Fruit fly (Drosophila melanogaster) whole organism, embryonic: ENCODE measurements around the gene CG17633.

ENCODE experiments used
- ATbp ChIP-seq: fragments of 200-800 bp; sonication (Bioruptor generic); optimal IDR thresholded peaks from 2 replicates; lab custom pipeline; 2017; ENCODE audit warnings: missing biosample characterization, mild to moderate bottlenecking, missing genetic modification characterization, missing genetic modification reagents
- Adf1 ChIP-seq: fragments of 200-800 bp; sonication (Bioruptor generic); IDR thresholded peaks from 2 replicates; pipeline ENCODE4 v1.3.6; 2022; ENCODE audit warnings: missing biosample characterization, missing genetic modification characterization
- CG1024 ChIP-seq: fragments of 200-800 bp; sonication (Bioruptor generic); IDR thresholded peaks from 2 replicates; pipeline ENCODE4 v1.3.6; 2022; ENCODE audit warnings: missing biosample characterization, missing genetic modification characterization
- CG10462 ChIP-seq: fragments of 200-800 bp; sonication (Bioruptor generic); optimal IDR thresholded peaks from 2 replicates; lab custom pipeline; 2016; ENCODE audit warnings: missing biosample characterization, missing genetic modification characterization
- CG13287 ChIP-seq: fragments of 200-800 bp; sonication (Bioruptor generic); IDR thresholded peaks from 2 replicates; pipeline ENCODE4 v1.3.6; 2022; ENCODE audit warnings: missing biosample characterization, missing genetic modification characterization; ENCODE audit not compliant: partially characterized antibody
- CG17361 ChIP-seq: fragments of 200-800 bp; sonication (Bioruptor generic); IDR thresholded peaks from 3 replicates; pipeline ENCODE4 v1.3.6; 2022; ENCODE audit warnings: missing biosample characterization, missing genetic modification characterization
- CG18619 ChIP-seq: fragments of 200-800 bp; sonication (Bioruptor generic); optimal IDR thresholded peaks from 3 replicates; lab custom pipeline; 2017; ENCODE audit warnings: missing biosample characterization, mild to moderate bottlenecking, missing genetic modification characterization
- CG2712 ChIP-seq: fragments of 200-800 bp; optimal IDR thresholded peaks from 3 replicates; lab custom pipeline; 2019; ENCODE audit warnings: missing biosample characterization, mild to moderate bottlenecking, missing genetic modification characterization, moderate library complexity
- CG31365 ChIP-seq: fragments of 200-800 bp; sonication (Bioruptor generic); optimal IDR thresholded peaks from 2 replicates; lab custom pipeline; 2018; ENCODE audit warnings: missing biosample characterization, mild to moderate bottlenecking, missing genetic modification characterization
- CG6175 ChIP-seq: fragments of 200-800 bp; sonication (Bioruptor generic); IDR thresholded peaks from 3 replicates; pipeline ENCODE4 v1.3.6; 2022; ENCODE audit warnings: missing biosample characterization, missing genetic modification characterization
- CG7556 ChIP-seq: fragments of 200-800 bp; sonication (Bioruptor generic); optimal IDR thresholded peaks from 2 replicates; lab custom pipeline; 2017; ENCODE audit warnings: missing biosample characterization, mild to moderate bottlenecking, missing genetic modification characterization
- CG7839 ChIP-seq: fragments of 200-800 bp; sonication (Bioruptor generic); optimal IDR thresholded peaks from 3 replicates; lab custom pipeline; 2018; ENCODE audit warnings: missing biosample characterization, mild to moderate bottlenecking, missing genetic modification characterization, moderate library complexity
- CG8089 ChIP-seq: fragments of 200-800 bp; sonication (Bioruptor generic); optimal IDR thresholded peaks from 3 replicates; lab custom pipeline; 2016; ENCODE audit warnings: missing biosample characterization, missing genetic modification characterization
- CG8290 ChIP-seq, 3 experiments: fragments of 200-800 bp; sonication (Bioruptor generic); optimal IDR thresholded peaks; 2 replicates each; lab custom pipeline; 2016 to 2019; ENCODE audit warnings: missing biosample characterization in 3 of 3, missing genetic modification characterization in 3 of 3, mild to moderate bottlenecking in 2 of 3, moderate library complexity in 1 of 3
- CG8478 ChIP-seq: fragments of >200 bp; optimal IDR thresholded peaks from 2 replicates; lab custom pipeline; 2018
- CG8944 ChIP-seq: fragments of 200-800 bp; sonication (Bioruptor generic); optimal IDR thresholded peaks from 3 replicates; lab custom pipeline; 2016; ENCODE audit warnings: missing biosample characterization, missing genetic modification characterization
- CG9797 ChIP-seq: fragments of 200-800 bp; sonication (Bioruptor generic); optimal IDR thresholded peaks from 3 replicates; lab custom pipeline; 2018; ENCODE audit warnings: missing biosample characterization, mild to moderate bottlenecking, missing genetic modification characterization
- CG9876 ChIP-seq: fragments of 200-800 bp; sonication (Bioruptor generic); optimal IDR thresholded peaks from 2 replicates; lab custom pipeline; 2016; ENCODE audit warnings: missing biosample characterization, missing genetic modification characterization
- CTCF ChIP-seq: fragments of 200-800 bp; sonication (Bioruptor generic); optimal IDR thresholded peaks from 2 replicates; lab custom pipeline; 2017; ENCODE audit warnings: missing biosample characterization, mild to moderate bottlenecking, missing genetic modification characterization, moderate library complexity
- CkIIα-i1 ChIP-seq: fragments of 200-800 bp; sonication (Bioruptor generic); IDR thresholded peaks from 2 replicates; pipeline ENCODE4 v1.3.6; 2022; ENCODE audit warnings: missing biosample characterization, missing genetic modification characterization
- D ChIP-seq, 2 experiments: fragments of 200-800 bp in 1 of 2; fragments of >200 bp in 1 of 2; sonication (Bioruptor generic) in 1 of 2; optimal IDR thresholded peaks; 2 replicates in 1 of 2; 3 replicates in 1 of 2; lab custom pipeline; 2017; ENCODE audit warnings: mild to moderate bottlenecking in 1 of 2, missing biosample characterization in 1 of 2, missing genetic modification characterization in 1 of 2, missing genetic modification reagents in 1 of 2
- D19A ChIP-seq: fragments of 200-800 bp; optimal IDR thresholded peaks from 3 replicates; lab custom pipeline; 2019; ENCODE audit warnings: missing biosample characterization, mild to moderate bottlenecking, missing genetic modification characterization, moderate library complexity
- Dbx ChIP-seq: fragments of 200-800 bp; sonication (Bioruptor generic); IDR thresholded peaks from 3 replicates; pipeline ENCODE4 v1.3.6; 2022; ENCODE audit warnings: missing biosample characterization, missing genetic modification characterization
- Drgx ChIP-seq: fragments of 200-800 bp; sonication (Bioruptor generic); IDR thresholded peaks from 2 replicates; pipeline ENCODE4 v1.3.6; 2022; ENCODE audit warnings: missing biosample characterization, missing genetic modification characterization
- Gsc ChIP-seq: fragments of 200-800 bp; sonication (Bioruptor generic); IDR thresholded peaks from 2 replicates; pipeline ENCODE4 v1.3.6; 2022; ENCODE audit warnings: missing biosample characterization, missing genetic modification characterization
- H15 ChIP-seq: fragments of 200-800 bp; sonication (Bioruptor generic); IDR thresholded peaks from 3 replicates; pipeline ENCODE4 v1.3.6; 2022; ENCODE audit warnings: missing biosample characterization, missing genetic modification characterization
- Lim3 ChIP-seq: fragments of 200-800 bp; sonication (Bioruptor generic); IDR thresholded peaks from 2 replicates; pipeline ENCODE4 v1.3.6; 2022; ENCODE audit warnings: missing biosample characterization, missing genetic modification characterization
- Med ChIP-seq: fragments of 200-800 bp; sonication (Bioruptor generic); peaks from one replicate; lab custom pipeline; 2016; ENCODE audit warnings: missing biosample characterization, missing genetic modification characterization, mild to moderate bottlenecking, inconsistent platforms, moderate library complexity
- Myb ChIP-seq: fragments of 200-800 bp; sonication (Bioruptor generic); optimal IDR thresholded peaks from 2 replicates; lab custom pipeline; 2016; ENCODE audit warnings: missing biosample characterization, missing genetic modification characterization
- NK7.1 ChIP-seq: fragments of 200-800 bp; sonication (Bioruptor generic); optimal IDR thresholded peaks from 3 replicates; lab custom pipeline; 2016; ENCODE audit warnings: missing biosample characterization, missing genetic modification characterization
- PHDP ChIP-seq: fragments of 200-800 bp; sonication (Bioruptor generic); optimal IDR thresholded peaks from 3 replicates; lab custom pipeline; 2018; ENCODE audit warnings: missing biosample characterization, mild to moderate bottlenecking, missing genetic modification characterization, moderate library complexity
- Rfx ChIP-seq: fragments of 200-800 bp; sonication (Bioruptor generic); IDR thresholded peaks from 2 replicates; pipeline ENCODE4 v1.3.6; 2022; ENCODE audit warnings: missing biosample characterization, missing genetic modification characterization
- Sin3A ChIP-seq: fragments of >200 bp; optimal IDR thresholded peaks from 2 replicates; lab custom pipeline; 2018
- Sox102F ChIP-seq: fragments of 200-800 bp; sonication (Bioruptor generic); optimal IDR thresholded peaks from 2 replicates; lab custom pipeline; 2018; ENCODE audit warnings: missing biosample characterization, mild to moderate bottlenecking, missing genetic modification characterization, moderate library complexity
- ac ChIP-seq: fragments of 200-800 bp; sonication (Bioruptor generic); optimal IDR thresholded peaks from 3 replicates; lab custom pipeline; 2017; ENCODE audit warnings: missing biosample characterization, mild to moderate bottlenecking, missing genetic modification characterization
- br ChIP-seq: fragments of >200 bp; optimal IDR thresholded peaks from 2 replicates; lab custom pipeline; 2017
- chm ChIP-seq: fragments of 200-800 bp; sonication (Bioruptor generic); IDR thresholded peaks from 2 replicates; pipeline ENCODE4 v1.3.6; 2022; ENCODE audit warnings: missing biosample characterization, missing genetic modification characterization
- danr ChIP-seq: fragments of 200-800 bp; sonication (Bioruptor generic); IDR thresholded peaks from 2 replicates; pipeline ENCODE4 v1.3.6; 2022; ENCODE audit warnings: missing biosample characterization, missing genetic modification characterization
- dpn ChIP-seq, 2 experiments: fragments of 200-800 bp; sonication (Bioruptor generic); optimal IDR thresholded peaks; 3 replicates each; lab custom pipeline; 2016; ENCODE audit warnings: missing biosample characterization in 2 of 2, missing genetic modification characterization in 2 of 2
- eve ChIP-seq, 2 experiments: fragments of >200 bp; optimal IDR thresholded peaks; 2 replicates each; lab custom pipeline; 2017; ENCODE audit warnings: missing biosample characterization in 2 of 2, missing genetic modification characterization in 2 of 2
- ewg ChIP-seq: fragments of 200-800 bp; sonication (Bioruptor generic); optimal IDR thresholded peaks from 3 replicates; lab custom pipeline; 2017; ENCODE audit warnings: mild to moderate bottlenecking, missing biosample characterization, missing genetic modification reagents, missing genetic modification characterization
- exex ChIP-seq: fragments of 200-800 bp; sonication (Bioruptor generic); optimal IDR thresholded peaks from 4 replicates; lab custom pipeline; 2018; ENCODE audit warnings: missing biosample characterization, mild to moderate bottlenecking, missing genetic modification characterization, moderate library complexity
- fu2 ChIP-seq: fragments of 200-800 bp; sonication (Bioruptor generic); optimal IDR thresholded peaks from 2 replicates; lab custom pipeline; 2016; ENCODE audit warnings: missing biosample characterization, missing genetic modification characterization
- gce ChIP-seq: fragments of 200-800 bp; sonication (Bioruptor generic); IDR thresholded peaks from 3 replicates; pipeline ENCODE4 v1.3.6; 2022; ENCODE audit warnings: missing biosample characterization, missing genetic modification characterization
- gsb-n ChIP-seq: fragments of 200-800 bp; sonication (Bioruptor generic); optimal IDR thresholded peaks from 3 replicates; lab custom pipeline; 2018; ENCODE audit warnings: missing biosample characterization, mild to moderate bottlenecking, missing genetic modification characterization
- hbn ChIP-seq: fragments of 200-800 bp; sonication (Bioruptor generic); IDR thresholded peaks from 2 replicates; pipeline ENCODE4 v1.3.6; 2022; ENCODE audit warnings: missing biosample characterization, missing genetic modification characterization; ENCODE audit not compliant: partially characterized antibody
- jing ChIP-seq: fragments of 200-800 bp; sonication (Bioruptor generic); optimal IDR thresholded peaks from 2 replicates; lab custom pipeline; 2018; ENCODE audit warnings: missing biosample characterization, mild to moderate bottlenecking, missing genetic modification characterization
- luna ChIP-seq: fragments of 200-800 bp; sonication (Bioruptor generic); optimal IDR thresholded peaks from 2 replicates; lab custom pipeline; 2016; ENCODE audit warnings: missing biosample characterization, missing genetic modification characterization
- pb ChIP-seq: fragments of 200-800 bp; sonication (Bioruptor generic); optimal IDR thresholded peaks from 3 replicates; lab custom pipeline; 2016; ENCODE audit warnings: missing biosample characterization, missing genetic modification characterization
- ro ChIP-seq: fragments of 200-800 bp; sonication (Bioruptor generic); IDR thresholded peaks from 2 replicates; pipeline ENCODE4 v1.3.6; 2022; ENCODE audit warnings: missing biosample characterization, missing genetic modification characterization
- salm ChIP-seq: fragments of 200-800 bp; sonication (Bioruptor generic); optimal IDR thresholded peaks from 2 replicates; lab custom pipeline; 2018; ENCODE audit warnings: missing biosample characterization, mild to moderate bottlenecking, missing genetic modification characterization
- toy ChIP-seq: fragments of 200-800 bp; sonication (Bioruptor generic); IDR thresholded peaks from 2 replicates; pipeline ENCODE4 v1.3.6; 2022; ENCODE audit warnings: missing biosample characterization, missing genetic modification characterization
- tx ChIP-seq: fragments of 200-800 bp; sonication (Bioruptor generic); optimal IDR thresholded peaks from 2 replicates; lab custom pipeline; 2016; ENCODE audit warnings: missing biosample characterization, missing genetic modification characterization

Gene CG17633

DNA sequence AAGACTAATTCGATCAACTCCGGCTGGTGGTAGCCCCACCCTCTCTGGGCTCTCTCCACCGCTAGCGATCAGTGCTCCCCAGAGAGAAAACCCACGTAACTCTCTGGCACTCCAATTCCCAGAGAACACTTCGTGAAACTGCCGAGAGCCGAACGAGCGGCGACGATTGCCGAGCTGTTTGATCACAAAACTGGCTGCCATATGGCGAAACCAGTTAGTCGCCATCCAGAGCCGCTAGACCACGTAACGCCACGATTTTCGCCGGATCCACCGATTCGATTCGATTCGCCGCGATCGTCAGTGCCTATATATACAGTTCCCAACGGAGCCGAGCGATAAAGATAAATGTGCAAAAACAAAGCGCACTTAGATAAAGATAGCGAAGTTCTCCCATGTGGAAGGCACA, 13.3 kb downstream of the CG17633 start, which contains the start of gene IP3K1 (continued):
- TF ChIP-seq Sox102F: no peak
- TF ChIP-seq Myb: peak; percentile 0
- no peak for TF ChIP-seq Sin3A (lab: Kevin White, UChicago)
- peak; percentile 9 to 21 for TF ChIP-seq dpn (GFP tag; optimal IDR thresholded peaks at IDR 0.05; lab: Kevin White, UChicago)
- TF ChIP-seq hbn (GFP tag; lab: Robert Waterston, UW): peak; percentile 51; the same call in 1 of the 2 replicates
- no peak for TF ChIP-seq D19A
- no peak for TF ChIP-seq CG17361
- TF ChIP-seq CG8089 (GFP tag; lab: Kevin White, UChicago): no peak
- peak; percentile 71; the same call in 1 of the 2 replicates for TF ChIP-seq chm
- no peak for TF ChIP-seq toy
- no peak for TF ChIP-seq CG9797 (GFP tag; lab: Kevin White, UChicago)
- no peak for TF ChIP-seq danr (GFP tag; lab: Robert Waterston, UW)
- TF ChIP-seq CG18619 (GFP tag; lab: Kevin White, UChicago): no peak
- TF ChIP-seq Rfx (GFP tag; lab: Robert Waterston, UW): peak; percentile 73
- peak; percentile 3; the same call in 1 of the 2 replicates for TF ChIP-seq CG1024 (GFP tag; lab: Robert Waterston, UW)
- no peak for TF ChIP-seq CG10462
- TF ChIP-seq H15 (GFP tag; lab: Robert Waterston, UW): no peak
- TF ChIP-seq br: no peak
- no peak for TF ChIP-seq jing (GFP tag; lab: Kevin White, UChicago)
- no peak for TF ChIP-seq CG9876 (GFP tag; lab: Kevin White, UChicago)
- peak; percentile 43 for TF ChIP-seq salm
- TF ChIP-seq exex (tag; lab: Kevin White, UChicago): peak; percentile 47
- no peak for TF ChIP-seq ewg (GFP tag; lab: Kevin White, UChicago)
- TF ChIP-seq pb (GFP tag; lab: Kevin White, UChicago): peak; percentile 50
- peak; percentile 75; the same call in 2 of the 3 replicates for TF ChIP-seq Dbx (GFP tag; lab: Robert Waterston, UW)
- no peak for TF ChIP-seq Lim3
- TF ChIP-seq Med (GFP tag; lab: Kevin White, UChicago): peak; percentile 93
- TF ChIP-seq CG8478 (lab: Kevin White, UChicago): no peak
- peak; percentile 27 for TF ChIP-seq CG2712 (tag; lab: Kevin White, UChicago)
- TF ChIP-seq CG13287 (GFP tag; lab: Robert Waterston, UW): peak; percentile 66
- TF ChIP-seq gsb-n (tag; lab: Kevin White, UChicago): peak; percentile 76
- TF ChIP-seq Drgx (GFP tag; lab: Robert Waterston, UW): peak; percentile 60
- peak; percentile 29 for TF ChIP-seq NK7.1
- TF ChIP-seq CG7839 (tag; lab: Kevin White, UChicago): peak; percentile 17
- TF ChIP-seq Adf1 (GFP tag; lab: Robert Waterston, UW): peak; percentile 45; the same call in 1 of the 2 replicates
- no peak for TF ChIP-seq ATbp (GFP tag; lab: Kevin White, UChicago)
- TF ChIP-seq Gsc (GFP tag; lab: Robert Waterston, UW): no peak
- TF ChIP-seq luna (GFP tag; lab: Kevin White, UChicago): no peak
- TF ChIP-seq tx (GFP tag; lab: Kevin White, UChicago): peak; percentile 66
- TF ChIP-seq D (optimal IDR thresholded peaks at IDR 0.05; lab: Kevin White, UChicago): no peak
- no peak for TF ChIP-seq D (GFP tag; optimal IDR thresholded peaks at IDR 0.05; lab: Kevin White, UChicago)
- peak; percentile 24 for TF ChIP-seq CG31365 (tag; lab: Kevin White, UChicago)
- TF ChIP-seq ac (GFP tag; lab: Kevin White, UChicago): no peak
- TF ChIP-seq CkIIα-i1: no peak
- TF ChIP-seq CTCF (GFP tag; lab: Kevin White, UChicago): no peak
- TF ChIP-seq gce: no peak; the same call in 2 of the 3 replicates
- peak; percentile 11 for TF ChIP-seq PHDP
- TF ChIP-seq CG6175 (GFP tag; lab: Robert Waterston, UW): 0 out of 3 replicates have a peak, but pooled peaks have one; percentile 45
- TF ChIP-seq CG8944 (GFP tag; lab: Kevin White, UChicago): no peak
- no peak for TF ChIP-seq fu2 (GFP tag; lab: Kevin White, UChicago)
- peak; percentile 47 for TF ChIP-seq CG8290 (GFP tag; optimal IDR thresholded peaks at IDR 0.05; lab: Kevin White, UChicago)
- peak in 1 of 2 experiments; percentile 88 for TF ChIP-seq CG8290 (tag; optimal IDR thresholded peaks at IDR 0.05; lab: Kevin White, UChicago)
- TF ChIP-seq ro: no peak
- no peak for TF ChIP-seq eve (GFP tag; optimal IDR thresholded peaks at IDR 0.05; lab: Kevin White, UChicago)
- TF ChIP-seq CG7556 (GFP tag; lab: Kevin White, UChicago): no peak
